Fruit fly (Drosophila melanogaster) whole organism, embryonic: ENCODE data around the gene Prm.

ENCODE experiments used
- Asciz ChIP-seq: fragments of 200-800 bp; sonication (Bioruptor generic); optimal IDR thresholded peaks from 2 replicates; lab custom pipeline; 2017; ENCODE audit warnings: missing biosample characterization, mild to moderate bottlenecking, missing genetic modification characterization, missing genetic modification reagents
- Blimp-1 ChIP-seq: fragments of 200-800 bp; sonication (Bioruptor generic); optimal IDR thresholded peaks from 3 replicates; lab custom pipeline; 2018; ENCODE audit warnings: missing biosample characterization, missing genetic modification characterization, mild to moderate bottlenecking, moderate library complexity, missing genetic modification reagents
- BtbVII ChIP-seq: fragments of 200-800 bp; sonication (Bioruptor generic); optimal IDR thresholded peaks from 3 replicates; lab custom pipeline; 2017; ENCODE audit warnings: missing biosample characterization, mild to moderate bottlenecking, missing genetic modification characterization
- CG10209 ChIP-seq: fragments of 200-800 bp; sonication (Bioruptor generic); optimal IDR thresholded peaks from 3 replicates; lab custom pipeline; 2017; ENCODE audit warnings: missing biosample characterization, mild to moderate bottlenecking, missing genetic modification characterization, missing genetic modification reagents
- CG11695 ChIP-seq: fragments of 200-800 bp; sonication (Bioruptor generic); IDR thresholded peaks from 3 replicates; pipeline ENCODE4 v1.3.6; 2022; ENCODE audit warnings: missing biosample characterization, missing genetic modification characterization
- CG11696 ChIP-seq: fragments of 200-800 bp; sonication (Bioruptor generic); IDR thresholded peaks from 2 replicates; pipeline ENCODE4 v1.3.6; 2022; ENCODE audit warnings: missing biosample characterization, missing genetic modification characterization
- CG12942 ChIP-seq: fragments of 200-800 bp; sonication (Bioruptor generic); optimal IDR thresholded peaks from 3 replicates; lab custom pipeline; 2016; ENCODE audit warnings: missing biosample characterization, missing genetic modification characterization
- CG13624 ChIP-seq: fragments of 200-800 bp; sonication (Bioruptor generic); optimal IDR thresholded peaks from 2 replicates; lab custom pipeline; 2016; ENCODE audit warnings: missing biosample characterization, missing genetic modification characterization
- CG1602 ChIP-seq: fragments of 200-800 bp; sonication (Bioruptor generic); optimal IDR thresholded peaks from 3 replicates; lab custom pipeline; 2016; ENCODE audit warnings: missing biosample characterization, missing genetic modification characterization
- CG16813 ChIP-seq: fragments of 200-800 bp; sonication (Bioruptor generic); IDR thresholded peaks from 3 replicates; pipeline ENCODE4 v1.3.6; 2022; ENCODE audit warnings: missing biosample characterization, missing genetic modification characterization; ENCODE audit not compliant: partially characterized antibody
- CG16815 ChIP-seq: fragments of 200-800 bp; sonication (Bioruptor generic); optimal IDR thresholded peaks from 3 replicates; lab custom pipeline; 2017; ENCODE audit warnings: missing biosample characterization, mild to moderate bottlenecking, missing genetic modification characterization
- CG17328 ChIP-seq: fragments of 200-800 bp; sonication (Bioruptor generic); IDR thresholded peaks from 2 replicates; pipeline ENCODE4 v1.3.6; 2022; ENCODE audit warnings: missing biosample characterization, missing genetic modification characterization
- CG1792 ChIP-seq: fragments of 200-800 bp; sonication (Bioruptor generic); optimal IDR thresholded peaks from 2 replicates; lab custom pipeline; 2016; ENCODE audit warnings: missing biosample characterization, missing genetic modification characterization
- CG18764 ChIP-seq: fragments of 200-800 bp; sonication (Bioruptor generic); optimal IDR thresholded peaks from 3 replicates; lab custom pipeline; 2016; ENCODE audit warnings: missing biosample characterization, missing genetic modification characterization
- CG31441 ChIP-seq: fragments of 200-800 bp; sonication (Bioruptor generic); IDR thresholded peaks from 2 replicates; pipeline ENCODE4 v1.3.6; 2022; ENCODE audit warnings: missing biosample characterization, missing genetic modification characterization
- CG34224 ChIP-seq: fragments of 200-800 bp; sonication (Bioruptor generic); IDR thresholded peaks from 3 replicates; pipeline ENCODE4 v1.3.6; 2022; ENCODE audit warnings: missing biosample characterization, missing genetic modification characterization; ENCODE audit not compliant: partially characterized antibody
- CG5180 ChIP-seq: fragments of 200-800 bp; sonication (Bioruptor generic); optimal IDR thresholded peaks from 3 replicates; lab custom pipeline; 2017; ENCODE audit warnings: missing biosample characterization, missing genetic modification characterization, mild to moderate bottlenecking, moderate library complexity, missing genetic modification reagents
- CG7271 ChIP-seq: fragments of 200-800 bp; sonication (Bioruptor generic); optimal IDR thresholded peaks from 2 replicates; lab custom pipeline; 2018; ENCODE audit warnings: missing biosample characterization, mild to moderate bottlenecking, missing genetic modification characterization, moderate library complexity
- CG7839 ChIP-seq: fragments of 200-800 bp; sonication (Bioruptor generic); optimal IDR thresholded peaks from 3 replicates; lab custom pipeline; 2018; ENCODE audit warnings: missing biosample characterization, mild to moderate bottlenecking, missing genetic modification characterization, moderate library complexity
- CG9437 ChIP-seq: fragments of 200-800 bp; sonication (Bioruptor generic); optimal IDR thresholded peaks from 2 replicates; lab custom pipeline; 2018; ENCODE audit warnings: missing biosample characterization, mild to moderate bottlenecking, missing genetic modification characterization
- CG9609 ChIP-seq: fragments of 200-800 bp; sonication (Bioruptor generic); optimal IDR thresholded peaks from 3 replicates; lab custom pipeline; 2016; ENCODE audit warnings: missing biosample characterization, missing genetic modification characterization
- CG9797 ChIP-seq: fragments of 200-800 bp; sonication (Bioruptor generic); optimal IDR thresholded peaks from 3 replicates; lab custom pipeline; 2018; ENCODE audit warnings: missing biosample characterization, mild to moderate bottlenecking, missing genetic modification characterization
- CG9817 ChIP-seq: fragments of 200-800 bp; sonication (Bioruptor generic); optimal IDR thresholded peaks from 2 replicates; lab custom pipeline; 2018; ENCODE audit warnings: missing biosample characterization, mild to moderate bottlenecking, missing genetic modification characterization, moderate library complexity
- Ets97D ChIP-seq: fragments of 200-800 bp; sonication (Bioruptor generic); optimal IDR thresholded peaks from 3 replicates; lab custom pipeline; 2016; ENCODE audit warnings: missing biosample characterization, missing genetic modification characterization
- HLH4C ChIP-seq: fragments of 200-800 bp; sonication (Bioruptor generic); IDR thresholded peaks from 3 replicates; pipeline ENCODE4 v1.3.6; 2022; ENCODE audit warnings: missing biosample characterization, missing genetic modification characterization; ENCODE audit not compliant: partially characterized antibody
- HLH54F ChIP-seq: fragments of 200-800 bp; sonication (Bioruptor generic); optimal IDR thresholded peaks from 3 replicates; lab custom pipeline; 2016; ENCODE audit warnings: missing biosample characterization, missing genetic modification characterization
- Hr3 ChIP-seq: fragments of 200-800 bp; sonication (Bioruptor generic); optimal IDR thresholded peaks from 3 replicates; lab custom pipeline; 2016; ENCODE audit warnings: missing biosample characterization, missing genetic modification characterization
- Mes4 ChIP-seq: fragments of 200-800 bp; sonication (Bioruptor generic); optimal IDR thresholded peaks from 2 replicates; lab custom pipeline; 2016; ENCODE audit warnings: missing biosample characterization, missing genetic modification characterization
- Rfx ChIP-seq: fragments of 200-800 bp; sonication (Bioruptor generic); IDR thresholded peaks from 2 replicates; pipeline ENCODE4 v1.3.6; 2022; ENCODE audit warnings: missing biosample characterization, missing genetic modification characterization
- Scr ChIP-seq: fragments of 200-800 bp; sonication (Bioruptor generic); IDR thresholded peaks from 2 replicates; pipeline ENCODE4 v1.3.6; 2022; ENCODE audit warnings: missing biosample characterization, missing genetic modification characterization; ENCODE audit not compliant: partially characterized antibody
- ab ChIP-seq: fragments of 200-800 bp; sonication (Bioruptor generic); optimal IDR thresholded peaks from 2 replicates; lab custom pipeline; 2016; ENCODE audit warnings: missing biosample characterization, missing genetic modification characterization
- az2 ChIP-seq: fragments of 200-800 bp; sonication (Bioruptor generic); optimal IDR thresholded peaks from 3 replicates; lab custom pipeline; 2016; ENCODE audit warnings: missing biosample characterization, missing genetic modification characterization
- bcd ChIP-seq: fragments of 200-800 bp; sonication (Bioruptor generic); optimal IDR thresholded peaks from 2 replicates; lab custom pipeline; 2017; ENCODE audit warnings: missing biosample characterization, mild to moderate bottlenecking, missing genetic modification characterization
- bsh ChIP-seq, 2 experiments: fragments of 200-800 bp; sonication (Bioruptor generic); optimal IDR thresholded peaks; 2 replicates each; lab custom pipeline; 2017 to 2018; ENCODE audit warnings: mild to moderate bottlenecking in 2 of 2, missing biosample characterization in 2 of 2, missing genetic modification characterization in 2 of 2, moderate library complexity in 1 of 2
- btn ChIP-seq: fragments of 200-800 bp; sonication (Bioruptor generic); optimal IDR thresholded peaks from 2 replicates; lab custom pipeline; 2016; ENCODE audit warnings: missing biosample characterization, missing genetic modification characterization
- chif ChIP-seq, 2 experiments: fragments of 200-800 bp; sonication (Bioruptor generic); optimal IDR thresholded peaks; 3 replicates each; lab custom pipeline; 2016; ENCODE audit warnings: missing biosample characterization in 2 of 2, missing genetic modification characterization in 2 of 2
- chm ChIP-seq: fragments of 200-800 bp; sonication (Bioruptor generic); IDR thresholded peaks from 2 replicates; pipeline ENCODE4 v1.3.6; 2022; ENCODE audit warnings: missing biosample characterization, missing genetic modification characterization
- dm ChIP-seq: fragments of 200-800 bp; sonication (Bioruptor generic); optimal IDR thresholded peaks from 3 replicates; lab custom pipeline; 2016; ENCODE audit warnings: missing biosample characterization, missing genetic modification characterization
- dpn ChIP-seq, 2 experiments: fragments of 200-800 bp; sonication (Bioruptor generic); optimal IDR thresholded peaks; 3 replicates each; lab custom pipeline; 2016; ENCODE audit warnings: missing biosample characterization in 2 of 2, missing genetic modification characterization in 2 of 2
- fd3F ChIP-seq: fragments of 200-800 bp; sonication (Bioruptor generic); optimal IDR thresholded peaks from 2 replicates; lab custom pipeline; 2018; ENCODE audit warnings: missing biosample characterization, mild to moderate bottlenecking, missing genetic modification characterization, moderate library complexity
- gce ChIP-seq: fragments of 200-800 bp; sonication (Bioruptor generic); IDR thresholded peaks from 3 replicates; pipeline ENCODE4 v1.3.6; 2022; ENCODE audit warnings: missing biosample characterization, missing genetic modification characterization
- gem ChIP-seq: fragments of 200-800 bp; sonication (Bioruptor generic); optimal IDR thresholded peaks from 2 replicates; lab custom pipeline; 2019; ENCODE audit warnings: missing biosample characterization, mild to moderate bottlenecking, missing genetic modification characterization, moderate library complexity
- nau ChIP-seq: fragments of 200-800 bp; sonication (Bioruptor generic); optimal IDR thresholded peaks from 3 replicates; lab custom pipeline; 2017; ENCODE audit warnings: missing biosample characterization, mild to moderate bottlenecking, missing genetic modification characterization, missing genetic modification reagents
- peb ChIP-seq: fragments of 200-800 bp; sonication (Bioruptor generic); IDR thresholded peaks from 2 replicates; pipeline ENCODE4 v1.3.6; 2022; ENCODE audit warnings: missing biosample characterization, missing genetic modification characterization
- pho ChIP-seq: fragments of 200-800 bp; sonication (Bioruptor generic); optimal IDR thresholded peaks from 2 replicates; lab custom pipeline; 2016; ENCODE audit warnings: missing biosample characterization, missing genetic modification characterization
- sens ChIP-seq: fragments of 200-800 bp; sonication (Bioruptor generic); peaks from one replicate; lab custom pipeline; 2016; ENCODE audit warnings: missing biosample characterization, missing genetic modification characterization
- sr ChIP-seq: fragments of 200-800 bp; sonication (Bioruptor generic); IDR thresholded peaks from 3 replicates; pipeline ENCODE4 v1.3.6; 2022; ENCODE audit warnings: missing biosample characterization, missing genetic modification characterization
- stc ChIP-seq: fragments of 200-800 bp; sonication (Bioruptor generic); IDR thresholded peaks from 2 replicates; pipeline ENCODE4 v1.3.6; 2022; ENCODE audit warnings: missing biosample characterization, missing genetic modification characterization
- ttk ChIP-seq: fragments of 200-800 bp; sonication (Bioruptor generic); IDR thresholded peaks from 2 replicates; pipeline ENCODE4 v2.1.2; 2022; ENCODE audit warnings: missing biosample characterization, missing genetic modification characterization
- wdn ChIP-seq: fragments of 200-800 bp; sonication (Bioruptor generic); IDR thresholded peaks from 2 replicates; pipeline ENCODE4 v1.3.6; 2022; ENCODE audit warnings: missing biosample characterization, missing genetic modification characterization
- zf30C ChIP-seq: fragments of 200-800 bp; sonication (Bioruptor generic); optimal IDR thresholded peaks from 3 replicates; lab custom pipeline; 2018; ENCODE audit warnings: missing biosample characterization, mild to moderate bottlenecking, missing genetic modification characterization

Prm gene

DNA sequence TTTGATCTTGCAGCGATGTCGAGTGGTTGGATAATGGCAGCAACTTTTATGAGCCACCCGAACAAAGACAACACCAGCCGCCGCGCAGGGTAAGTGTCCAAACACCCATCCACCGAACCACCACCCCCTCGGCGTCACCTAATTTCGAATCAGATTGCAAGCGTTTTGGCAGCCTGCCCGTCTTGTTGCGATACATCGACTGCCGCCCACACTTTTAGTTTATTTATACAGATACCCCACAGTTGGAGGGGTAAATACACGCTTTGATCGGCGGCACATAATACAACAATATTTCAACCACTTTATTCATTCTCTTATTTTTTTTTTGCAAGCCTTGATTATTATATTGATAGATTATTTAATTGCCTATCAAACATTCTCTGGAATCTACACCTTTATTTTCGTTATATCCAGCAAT lies 17.9 kb upstream of the Prm start:
- TF ChIP-seq Scr (peak; percentile 59), Ets97D (GFP tag; lab: Kevin White, UChicago) (no peak), sens (GFP tag; lab: Kevin White, UChicago) (peak; percentile 85), pho (GFP tag; lab: Kevin White, UChicago) (peak; percentile 32), peb (GFP tag; lab: Robert Waterston, UW) (no peak), sr (GFP tag; lab: Robert Waterston, UW) (peak; percentile 96), CG5180 (GFP tag; lab: Kevin White, UChicago) (no peak), az2 (GFP tag; lab: Kevin White, UChicago) (peak; percentile 12), CG9609 (GFP tag; lab: Kevin White, UChicago) (peak; percentile 16), ab (no peak), dm (GFP tag; lab: Kevin White, UChicago) (peak; percentile 5), stc (GFP tag; lab: Robert Waterston, UW) (peak; percentile 67; the same call in 1 of the 2 replicates), HLH54F (peak; percentile 4), CG34224 (GFP tag; lab: Robert Waterston, UW) (peak; percentile 65), CG9817 (tag; lab: Kevin White, UChicago) (peak; percentile 45), gem (peak; percentile 60), Mes4 (GFP tag; lab: Kevin White, UChicago) (peak; percentile 6), CG9437 (GFP tag; lab: Kevin White, UChicago) (peak; percentile 15), CG7839 (tag; lab: Kevin White, UChicago) (no peak), CG31441 (GFP tag; lab: Robert Waterston, UW) (peak; percentile 55), BtbVII (no peak), gce (no peak), chm (no peak; the same call in 1 of the 2 replicates), CG16815 (no peak), Rfx (GFP tag; lab: Robert Waterston, UW) (peak; percentile 57), btn (GFP tag; lab: Kevin White, UChicago) (no peak), bcd (peak; percentile 49), nau (GFP tag; lab: Kevin White, UChicago) (no peak), Hr3 (peak; percentile 17), CG17328 (GFP tag; lab: Robert Waterston, UW) (0 out of 2 replicates have a peak, but pooled peaks have one; percentile 46), chif (GFP tag; optimal IDR thresholded peaks at IDR 0.05; lab: Kevin White, UChicago) (peak; percentile 10 to 55), zf30C (GFP tag; lab: Kevin White, UChicago) (no peak), CG16813 (peak; percentile 40; the same call in 1 of the 3 replicates), CG12942 (no peak), CG11696 (no peak), CG18764 (no peak), CG1602 (GFP tag; lab: Kevin White, UChicago) (no peak), Blimp-1 (peak; percentile 32), CG10209 (GFP tag; lab: Kevin White, UChicago) (peak; percentile 42), wdn (no peak), bsh (GFP tag; optimal IDR thresholded peaks at IDR 0.05; lab: Kevin White, UChicago) (peak in 1 of 2 experiments; percentile 46), CG1792 (GFP tag; lab: Kevin White, UChicago) (no peak), CG11695 (GFP tag; lab: Robert Waterston, UW) (0 out of 3 replicates have a peak, but pooled peaks have one; percentile 49), fd3F (GFP tag; lab: Kevin White, UChicago) (peak; percentile 48), CG9797 (GFP tag; lab: Kevin White, UChicago) (no peak), ttk (GFP tag; lab: Robert Waterston, UW) (peak; percentile 73), HLH4C (GFP tag; lab: Robert Waterston, UW) (0 out of 3 replicates have a peak, but pooled peaks have one; percentile 37), Asciz (GFP tag; lab: Kevin White, UChicago) (no peak), dpn (GFP tag; optimal IDR thresholded peaks at IDR 0.05; lab: Kevin White, UChicago) (peak in 1 of 2 experiments; percentile 53), CG7271 (tag; lab: Kevin White, UChicago) (no peak), CG13624 (GFP tag; lab: Kevin White, UChicago) (no peak)
